Worm (Caenorhabditis elegans) whole organism, L3 larva: ENCODE results near the gene ncr-1.

Experiments
- R02D3.7 ChIP-seq: fragments of 150-350 bp; optimal IDR thresholded peaks from 2 replicates; lab custom pipeline; 2014; ENCODE audit warnings: missing biosample characterization, missing genetic modification characterization
- ZK546.5 ChIP-seq: sonication (generic microtip); optimal IDR thresholded peaks from 2 replicates; lab custom pipeline; 2017; ENCODE audit warnings: missing biosample characterization, missing genetic modification characterization
- aly-2 ChIP-seq: fragments of 150-350 bp; optimal IDR thresholded peaks from 2 replicates; lab custom pipeline; 2014; ENCODE audit warnings: missing biosample characterization, missing genetic modification characterization
- ama-1 ChIP-seq: fragments of 150-350 bp; optimal IDR thresholded peaks from 2 replicates; lab custom pipeline; 2018
- ceh-28 ChIP-seq: fragments of 150-350 bp; optimal IDR thresholded peaks from 2 replicates; lab custom pipeline; 2014; ENCODE audit warnings: missing biosample characterization, missing genetic modification reagents, missing genetic modification characterization
- ceh-82 ChIP-seq: fragments of 150-350 bp; optimal IDR thresholded peaks from 2 replicates; lab custom pipeline; 2014; ENCODE audit warnings: missing biosample characterization, missing genetic modification characterization
- daf-12 ChIP-seq: fragments of 150-350 bp; optimal IDR thresholded peaks from 2 replicates; lab custom pipeline; 2014; ENCODE audit warnings: missing biosample characterization, missing genetic modification reagents, missing genetic modification characterization
- egl-27 ChIP-seq: sonication (generic microtip); optimal IDR thresholded peaks from 4 replicates; lab custom pipeline; 2017; ENCODE audit warnings: missing biosample characterization, missing genetic modification reagents, missing genetic modification characterization
- egl-5 ChIP-seq: fragments of 150-350 bp; optimal IDR thresholded peaks from 2 replicates; lab custom pipeline; 2017; ENCODE audit warnings: missing biosample characterization, missing genetic modification reagents, missing genetic modification characterization, inconsistent platforms
- elt-2 ChIP-seq: sonication (generic microtip); optimal IDR thresholded peaks from 2 replicates; lab custom pipeline; 2016; ENCODE audit warnings: missing genetic modification reagents, mild to moderate bottlenecking, missing genetic modification characterization, missing compliant biosample characterization
- eor-1 ChIP-seq, 2 experiments: fragments of 150-350 bp; optimal IDR thresholded peaks; 2 replicates each; lab custom pipeline; 2014 to 2018; ENCODE audit warnings: missing biosample characterization in 2 of 2, missing genetic modification characterization in 2 of 2
- fkh-10 ChIP-seq: sonication (generic microtip); optimal IDR thresholded peaks from 2 replicates; lab custom pipeline; 2017; ENCODE audit warnings: missing biosample characterization, missing genetic modification reagents, missing genetic modification characterization
- hmg-11 ChIP-seq: sonication (generic microtip); optimal IDR thresholded peaks from 2 replicates; lab custom pipeline; 2016; ENCODE audit warnings: missing genetic modification characterization, missing compliant biosample characterization
- jun-1 ChIP-seq: fragments of 150-350 bp; optimal IDR thresholded peaks from 2 replicates; lab custom pipeline; 2014; ENCODE audit warnings: missing biosample characterization, missing genetic modification reagents, missing genetic modification characterization
- lin-15B ChIP-seq: fragments of 150-350 bp; optimal IDR thresholded peaks from 2 replicates; lab custom pipeline; 2014; ENCODE audit warnings: missing biosample characterization, missing genetic modification characterization
- lsy-12 ChIP-seq: sonication (generic microtip); optimal IDR thresholded peaks from 2 replicates; lab custom pipeline; 2016; ENCODE audit warnings: mild to moderate bottlenecking, missing genetic modification characterization, missing compliant biosample characterization
- nfya-1 ChIP-seq: sonication (generic microtip); optimal IDR thresholded peaks from 2 replicates; lab custom pipeline; 2017; ENCODE audit warnings: missing genetic modification characterization, mild to moderate bottlenecking, missing compliant biosample characterization, antibody characterized with exemption, moderate library complexity; ENCODE audit not compliant: insufficient read depth
- nhr-11 ChIP-seq: fragments of 150-350 bp; optimal IDR thresholded peaks from 2 replicates; lab custom pipeline; 2014; ENCODE audit warnings: missing biosample characterization, missing genetic modification characterization
- nhr-12 ChIP-seq: fragments of 150-350 bp; optimal IDR thresholded peaks from 2 replicates; lab custom pipeline; 2014; ENCODE audit warnings: missing biosample characterization, missing genetic modification characterization
- nhr-23 ChIP-seq: fragments of 150-350 bp; optimal IDR thresholded peaks from 2 replicates; lab custom pipeline; 2014; ENCODE audit warnings: missing biosample characterization, missing genetic modification reagents, missing genetic modification characterization
- nhr-25 ChIP-seq: sonication (generic microtip); optimal IDR thresholded peaks from 2 replicates; lab custom pipeline; 2017; ENCODE audit warnings: missing biosample characterization, missing genetic modification characterization
- nhr-28 ChIP-seq: fragments of 150-350 bp; optimal IDR thresholded peaks from 2 replicates; lab custom pipeline; 2014; ENCODE audit warnings: missing biosample characterization, missing genetic modification characterization
- nhr-43 ChIP-seq: sonication (generic microtip); optimal IDR thresholded peaks from 2 replicates; lab custom pipeline; 2016; ENCODE audit warnings: mild to moderate bottlenecking, missing genetic modification characterization, missing compliant biosample characterization; ENCODE audit not compliant: poor library complexity, severe bottlenecking
- nhr-76 ChIP-seq: fragments of 150-350 bp; sonication (generic microtip); optimal IDR thresholded peaks from 5 replicates; lab custom pipeline; 2014; ENCODE audit warnings: missing biosample characterization, missing genetic modification characterization
- nhr-77 ChIP-seq: fragments of 150-350 bp; optimal IDR thresholded peaks from 2 replicates; lab custom pipeline; 2014; ENCODE audit warnings: missing biosample characterization, missing genetic modification characterization
- pha-4 ChIP-seq: fragments of 150-350 bp; optimal IDR thresholded peaks from 2 replicates; lab custom pipeline; 2014; ENCODE audit warnings: missing biosample characterization, missing genetic modification reagents, missing genetic modification characterization
- pqm-1 ChIP-seq: fragments of 150-350 bp; optimal IDR thresholded peaks from 2 replicates; lab custom pipeline; 2017; ENCODE audit warnings: missing biosample characterization, missing genetic modification characterization, inconsistent platforms
- skn-1 ChIP-seq: fragments of 150-350 bp; optimal IDR thresholded peaks from 2 replicates; lab custom pipeline; 2014; ENCODE audit warnings: missing biosample characterization, missing genetic modification characterization
- snpc-4 ChIP-seq: fragments of 150-350 bp; optimal IDR thresholded peaks from 2 replicates; lab custom pipeline; 2014; ENCODE audit warnings: missing biosample characterization, missing genetic modification characterization
- unc-62 ChIP-seq: fragments of 150-350 bp; sonication (generic microtip); optimal IDR thresholded peaks from 4 replicates; lab custom pipeline; 2014; ENCODE audit warnings: missing biosample characterization, missing genetic modification reagents, missing genetic modification characterization

ncr-1 gene

DNA sequence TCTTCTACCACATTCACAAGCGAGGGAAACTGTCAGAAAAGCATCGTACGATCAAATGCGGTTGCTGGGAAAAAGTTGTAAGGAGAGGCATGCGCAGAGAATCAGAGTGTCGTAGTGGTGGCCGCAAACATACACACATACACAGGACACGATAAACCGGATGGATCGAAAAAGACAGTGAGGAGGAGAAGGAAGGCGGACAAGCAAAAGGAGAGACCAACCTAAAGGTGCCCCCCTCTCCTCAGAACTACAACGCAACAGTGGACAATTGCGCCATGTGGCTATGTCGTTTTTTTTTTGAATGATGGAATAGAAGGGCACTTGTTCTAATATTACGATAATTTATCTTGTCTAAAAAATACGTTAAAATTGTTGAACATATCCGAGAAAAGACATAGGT is 9.8 kb upstream of the ncr-1 start:
- TF ChIP-seq nhr-23 (peak; percentile 29), ZK546.5 (no peak), ceh-28 (tag; lab: Kevin White, UChicago) (no peak), egl-27 (tag; lab: Kevin White, UChicago) (no peak), nhr-25 (tag; lab: Kevin White, UChicago) (peak; percentile 12), aly-2 (tag; lab: Kevin White, UChicago) (no peak), nhr-43 (peak; percentile 12)

DNA sequence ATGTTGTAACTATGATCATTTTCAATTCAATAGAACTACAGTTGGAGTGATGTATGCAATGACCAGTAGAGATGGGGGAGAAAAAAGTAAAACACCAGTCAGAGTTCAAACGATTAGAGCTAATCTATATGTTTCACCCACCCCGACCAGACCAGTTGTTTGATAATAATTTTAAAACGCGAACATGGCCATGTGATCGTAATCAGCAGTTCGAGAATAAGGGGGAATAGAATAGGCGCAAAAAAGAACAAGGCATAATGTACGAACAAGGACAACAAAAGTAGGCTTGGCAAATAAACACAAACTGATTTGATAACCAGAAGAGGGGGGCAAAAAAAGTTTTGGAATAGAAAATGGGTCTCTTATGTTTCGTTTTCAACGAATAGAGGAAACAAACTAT is 9.4 kb upstream of the ncr-1 start:
- TF ChIP-seq elt-2 (tag; lab: Kevin White, UChicago), result peak; percentile 87
- peak; percentile 81 for TF ChIP-seq pqm-1 (tag; lab: Kevin White, UChicago)
- no peak for TF ChIP-seq ceh-82 (tag; lab: Kevin White, UChicago)
- TF ChIP-seq skn-1 (tag; lab: Kevin White, UChicago), result peak; percentile 9
- peak; percentile 25 for TF ChIP-seq jun-1 (tag; lab: Kevin White, UChicago)
- TF ChIP-seq pha-4 (tag; lab: Kevin White, UChicago), result peak; percentile 76
- TF ChIP-seq snpc-4, result no peak
- TF ChIP-seq egl-5 (tag; lab: Kevin White, UChicago), result no peak
- TF ChIP-seq lin-15B (tag; lab: Kevin White, UChicago), result no peak
- TF ChIP-seq, all 47 proteins: peak for 5

DNA sequence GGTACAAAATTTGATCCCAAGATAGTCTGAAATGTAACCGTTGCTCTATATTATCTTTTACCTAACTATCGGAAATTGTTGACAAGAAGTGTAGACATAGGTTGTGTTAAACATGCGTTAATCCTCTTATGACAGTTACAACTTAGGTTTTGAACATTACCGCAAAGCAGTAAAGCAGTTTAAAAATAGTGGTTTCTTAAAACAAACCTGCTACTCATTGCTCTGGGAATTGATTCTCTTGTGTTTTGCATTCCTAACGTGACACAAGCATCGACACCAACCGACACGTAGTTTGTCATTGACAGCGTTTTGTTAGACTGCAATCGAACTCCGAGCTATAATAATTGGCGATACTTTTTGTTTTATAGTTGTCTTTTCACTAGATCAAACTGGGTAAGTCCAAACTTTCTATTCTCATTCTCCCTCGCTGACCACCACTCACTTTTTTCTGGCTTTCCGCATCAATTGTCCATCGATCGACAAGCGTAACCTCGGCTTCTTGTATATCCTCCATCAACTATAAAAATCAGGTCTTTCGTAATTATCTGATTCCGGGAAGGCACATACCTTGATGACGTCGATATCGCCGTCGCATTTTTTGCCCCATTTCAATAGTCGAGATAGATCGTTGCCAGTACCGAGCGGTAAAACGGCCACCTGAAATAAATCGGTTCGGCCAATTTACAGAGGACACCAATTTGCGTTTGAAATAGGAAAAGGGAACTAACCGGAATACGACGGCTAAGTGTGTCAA is 7.3 kb upstream of the ncr-1 start:
- TF ChIP-seq nhr-25 (tag; lab: Kevin White, UChicago) (no peak), daf-12 (no peak), ama-1 (peak; percentile 64), pqm-1 (tag; lab: Kevin White, UChicago) (no peak), pha-4 (tag; lab: Kevin White, UChicago) (no peak), lin-15B (tag; lab: Kevin White, UChicago) (no peak), lsy-12 (tag; lab: Kevin White, UChicago) (no peak), nhr-23 (peak; percentile 56), fkh-10 (GFP tag; lab: Kevin White, UChicago) (no peak), nhr-28 (no peak)

DNA sequence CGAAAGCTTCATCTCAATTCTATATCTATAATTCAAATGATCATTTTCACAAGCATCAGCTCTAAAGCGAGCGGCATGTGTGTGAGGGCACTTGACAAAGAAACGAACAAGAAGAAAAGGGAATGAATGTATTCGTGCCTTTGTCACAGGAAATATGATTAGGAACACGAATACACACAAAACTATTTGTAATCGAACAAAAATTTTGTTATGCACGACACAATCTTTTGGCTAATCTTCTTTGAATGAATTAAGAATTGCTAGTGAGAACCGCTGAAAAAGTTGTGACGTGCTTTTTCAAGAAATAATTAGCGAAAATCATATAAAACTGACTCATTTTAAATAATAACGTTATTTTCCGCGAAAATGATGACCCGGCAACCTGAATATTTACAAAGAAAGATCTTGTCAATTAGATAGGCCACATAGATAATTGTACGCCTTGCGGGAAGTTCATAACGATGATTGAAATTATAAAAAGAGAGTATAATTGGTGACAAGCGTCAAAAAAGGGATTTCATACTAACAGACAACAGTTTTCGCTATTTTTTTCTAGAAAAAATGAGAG is 4.9 kb upstream of the ncr-1 start:
- no peak for TF ChIP-seq unc-62 (GFP tag; lab: Kevin White, UChicago)
- TF ChIP-seq pha-4 (tag; lab: Kevin White, UChicago), result no peak
- no peak for TF ChIP-seq hmg-11 (tag; lab: Kevin White, UChicago)
- no peak for TF ChIP-seq nhr-76 (tag; lab: Kevin White, UChicago)
- peak; percentile 30 for TF ChIP-seq nhr-23

DNA sequence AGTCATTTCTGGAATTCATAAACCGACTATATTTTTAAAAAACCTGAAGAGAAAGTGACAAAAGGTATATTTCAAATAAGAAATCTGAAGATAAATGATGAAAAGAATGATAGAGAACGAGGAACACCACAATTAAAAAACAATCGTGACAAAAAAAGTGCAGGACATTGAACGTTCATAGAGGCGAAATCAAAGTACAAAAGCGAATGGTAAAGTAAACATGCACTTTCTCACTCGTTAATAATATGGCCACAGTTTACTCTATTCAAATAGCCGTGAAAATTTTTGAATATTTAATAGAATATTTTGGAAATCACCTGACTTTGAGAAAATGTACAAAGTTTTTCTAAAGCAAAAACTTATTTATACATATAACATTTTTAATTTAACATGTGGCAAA is 3.5 kb upstream of the ncr-1 start, which contains the start of gene F46H6.5:
F46H6.5 (minus strand) TSS at position 10 of the 400 bp plus-strand sequence.
- TF ChIP-seq pha-4 (tag; lab: Kevin White, UChicago) (peak; percentile 74), pqm-1 (tag; lab: Kevin White, UChicago) (peak; percentile 8), nhr-12 (no peak)
- TF ChIP-seq, all 47 proteins: peak for 2

ce11 chrX:4490400-4490799 is 1.7 kb upstream of the ncr-1 start:
- TF ChIP-seq nhr-77 (tag; lab: Kevin White, UChicago) (no peak), eor-1 (tag; optimal IDR thresholded peaks at IDR 0.05; lab: Kevin White, UChicago) (no peak), R02D3.7 (tag; lab: Kevin White, UChicago) (no peak), nhr-11 (tag; lab: Kevin White, UChicago) (peak; percentile 71), nfya-1 (tag; lab: Kevin White, UChicago) (peak; percentile 45)
